Fruit fly (Drosophila melanogaster) S2 (cell line): ENCODE results near the gene Rab40.

ENCODE experiments used
- CG8478 ChIP-seq: fragments of >200 bp; optimal IDR thresholded peaks from 2 replicates; lab custom pipeline; 2018
- CTCF ChIP-seq, 2 experiments: fragments of >200 bp; optimal IDR thresholded peaks; 2 replicates each; lab custom pipeline; 2018

DNA sequence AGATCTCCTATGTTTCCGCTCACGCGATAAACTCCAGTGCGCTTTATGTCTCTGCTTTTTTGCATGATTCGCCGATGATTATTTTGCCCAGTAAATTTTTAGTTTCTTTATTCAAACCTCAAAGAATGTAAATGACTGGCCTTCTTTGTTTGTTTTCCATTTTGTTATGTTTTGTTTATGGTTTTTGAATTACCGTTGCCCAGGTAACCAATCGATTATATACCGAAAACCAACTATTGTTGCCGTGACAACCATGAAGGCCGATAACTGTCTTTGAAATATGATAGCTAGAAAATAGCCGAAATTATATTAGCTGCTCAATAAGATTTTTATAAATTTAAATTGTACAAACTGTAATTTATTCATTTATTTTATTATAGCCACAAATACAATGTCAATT, 33.6 kb upstream of the Rab40 start, which contains the start of gene Mks1:
- TF ChIP-seq CG8478 (lab: Kevin White, UChicago) (no peak), CTCF (optimal IDR thresholded peaks at IDR 0.05; lab: Kevin White, UChicago) (no peak)
